Fruit fly (Drosophila melanogaster): Measurements from ENCODE around the gene CG43117.

The CG43117 gene

dm6 chr3R:26481231-26481630 lies 26.6 kb downstream of the CG43117 start:
- no peak for TF ChIP-seq CG7368 (GFP tag; optimal IDR thresholded peaks at IDR 0.05)
- no peak for TF ChIP-seq fkh (GFP tag; optimal IDR thresholded peaks at IDR 0.05)
- TF ChIP-seq OdsH (GFP tag; optimal IDR thresholded peaks at IDR 0.05) = peak; percentile 24
- no peak for TF ChIP-seq dac (GFP tag; optimal IDR thresholded peaks at IDR 0.05)
- TF ChIP-seq CG3032 (tag; optimal IDR thresholded peaks at IDR 0.05) = no peak
- TF ChIP-seq CG6276 (GFP tag; optimal IDR thresholded peaks at IDR 0.05) = peak; percentile 11
- no peak for TF ChIP-seq CG6808 (GFP tag; optimal IDR thresholded peaks at IDR 0.05)
- TF ChIP-seq esn (GFP tag; optimal IDR thresholded peaks at IDR 0.05) = no peak
- TF ChIP-seq salr (GFP tag; optimal IDR thresholded peaks at IDR 0.05) = peak in 1 of 2 experiments; percentile 38
- no peak for TF ChIP-seq fd85E (GFP tag; optimal IDR thresholded peaks at IDR 0.05)
- TF ChIP-seq CG11762 (GFP tag; optimal IDR thresholded peaks at IDR 0.05; ENCODE audit: insufficient read depth) = no peak
- TF ChIP-seq net (GFP tag; optimal IDR thresholded peaks at IDR 0.05) = no peak
- TF ChIP-seq eg (GFP tag; IDR thresholded peaks at IDR 0.05) = peak; percentile 41; the same call in 1 of the 3 replicates
- TF ChIP-seq dsx (GFP tag; optimal IDR thresholded peaks at IDR 0.05; ENCODE audit: poor library complexity, severe bottlenecking) = no peak
- TF ChIP-seq CG32006 (GFP tag; optimal IDR thresholded peaks at IDR 0.05) = peak; percentile 68
- TF ChIP-seq vri (GFP tag; optimal IDR thresholded peaks at IDR 0.05) = no peak
- TF ChIP-seq CG4318 (GFP tag; optimal IDR thresholded peaks at IDR 0.05) = peak; percentile 35
- no peak for TF ChIP-seq fd59A (GFP tag; optimal IDR thresholded peaks at IDR 0.05)
- TF ChIP-seq CG1621 (tag; optimal IDR thresholded peaks at IDR 0.05) = no peak
- peak; percentile 40 for TF ChIP-seq Hr4 (GFP tag; optimal IDR thresholded peaks at IDR 0.05)
- no peak for TF ChIP-seq Gug (GFP tag; IDR thresholded peaks at IDR 0.05)
- TF ChIP-seq spab (GFP tag; optimal IDR thresholded peaks at IDR 0.05) = no peak
- peak; percentile 5 for TF ChIP-seq CG10631 (GFP tag; optimal IDR thresholded peaks at IDR 0.05)
- TF ChIP-seq Lpt (GFP tag; optimal IDR thresholded peaks at IDR 0.05) = peak; percentile 17
- TF ChIP-seq Hr38 (GFP tag; optimal IDR thresholded peaks at IDR 0.05) = no peak
- no peak for TF ChIP-seq Met (GFP tag; optimal IDR thresholded peaks at IDR 0.05)
- peak; percentile 12 for TF ChIP-seq Sox14 (GFP tag; optimal IDR thresholded peaks at IDR 0.05)
- TF ChIP-seq Ets96B (tag; optimal IDR thresholded peaks at IDR 0.05) = no peak
- peak; percentile 38 for TF ChIP-seq CG3919 (GFP tag; optimal IDR thresholded peaks at IDR 0.05)
- no peak for TF ChIP-seq CG31627 (GFP tag; optimal IDR thresholded peaks at IDR 0.05)
- peak; percentile 62 for TF ChIP-seq Eip78C (GFP tag)
- no peak for TF ChIP-seq CG6163 (GFP tag; IDR thresholded peaks at IDR 0.05)
- TF ChIP-seq CG16779 (tag; optimal IDR thresholded peaks at IDR 0.05) = no peak
- TF ChIP-seq CG9139 (GFP tag; optimal IDR thresholded peaks at IDR 0.05) = no peak
- TF ChIP-seq CG15336 (GFP tag; IDR thresholded peaks at IDR 0.05) = peak; percentile 68; the same call in 1 of the 2 replicates
- no peak for TF ChIP-seq ss (GFP tag; optimal IDR thresholded peaks at IDR 0.05)

- TF ChIP-seq dac (GFP tag; optimal IDR thresholded peaks at IDR 0.05) = no peak
- peak; percentile 5 for TF ChIP-seq Sox14 (GFP tag; optimal IDR thresholded peaks at IDR 0.05)
- peak; percentile 37 for TF ChIP-seq Hr4 (GFP tag; optimal IDR thresholded peaks at IDR 0.05)
- peak; percentile 46 for TF ChIP-seq topi (GFP tag; optimal IDR thresholded peaks at IDR 0.05)
- no peak for TF ChIP-seq CG11294 (GFP tag; IDR thresholded peaks at IDR 0.05)
- no peak for TF ChIP-seq Ets21C (GFP tag; optimal IDR thresholded peaks at IDR 0.05)
- no peak for TF ChIP-seq Eip93F (GFP tag; optimal IDR thresholded peaks at IDR 0.05)
- TF ChIP-seq Smox (GFP tag; optimal IDR thresholded peaks at IDR 0.05) = peak; percentile 48
- TF ChIP-seq pdm3 (GFP tag; optimal IDR thresholded peaks at IDR 0.05) = peak; percentile 36
- no peak for TF ChIP-seq CG6808 (GFP tag; optimal IDR thresholded peaks at IDR 0.05)
- peak in 1 of 2 experiments; percentile 16 for TF ChIP-seq salr (GFP tag; optimal IDR thresholded peaks at IDR 0.05)
- TF ChIP-seq CG34406 (GFP tag; optimal IDR thresholded peaks at IDR 0.05) = peak; percentile 34
- peak; percentile 27 for TF ChIP-seq Lpt (GFP tag; optimal IDR thresholded peaks at IDR 0.05)
- TF ChIP-seq Sox102F (GFP tag; optimal IDR thresholded peaks at IDR 0.05) = peak; percentile 39
- TF ChIP-seq CG15336 (GFP tag; IDR thresholded peaks at IDR 0.05) = peak; percentile 48
- TF ChIP-seq spab (GFP tag; optimal IDR thresholded peaks at IDR 0.05) = no peak
- no peak for TF ChIP-seq CG8632 (GFP tag; optimal IDR thresholded peaks at IDR 0.05)
- peak; percentile 73 for TF ChIP-seq svp (GFP tag)
- TF ChIP-seq CG6854 (GFP tag; optimal IDR thresholded peaks at IDR 0.05) = no peak
- TF ChIP-seq CG11902 (GFP tag; optimal IDR thresholded peaks at IDR 0.05) = peak; percentile 7
- TF ChIP-seq CG11762 (GFP tag; optimal IDR thresholded peaks at IDR 0.05; ENCODE audit: insufficient read depth) = peak; percentile 14
- TF ChIP-seq Ets96B (tag; optimal IDR thresholded peaks at IDR 0.05) = peak; percentile 49
- peak; percentile 15 for TF ChIP-seq net (GFP tag; optimal IDR thresholded peaks at IDR 0.05)
- TF ChIP-seq CG8119 (GFP tag; IDR thresholded peaks at IDR 0.05) = peak; percentile 60; the same call in 2 of the 3 replicates
- TF ChIP-seq CG16779 (tag; optimal IDR thresholded peaks at IDR 0.05) = no peak
- TF ChIP-seq CG6276 (GFP tag; optimal IDR thresholded peaks at IDR 0.05) = peak; percentile 37
- TF ChIP-seq CG10631 (GFP tag; optimal IDR thresholded peaks at IDR 0.05) = peak; percentile 33
- TF ChIP-seq dsx (GFP tag; optimal IDR thresholded peaks at IDR 0.05; ENCODE audit: poor library complexity, severe bottlenecking) = peak; percentile 77
- peak; percentile 58 for TF ChIP-seq Met (GFP tag; optimal IDR thresholded peaks at IDR 0.05)
- TF ChIP-seq CG7368 (GFP tag; optimal IDR thresholded peaks at IDR 0.05) = no peak
These were observed 29.1 kb downstream of the CG43117 start for dm6 chr3R:26483657-26484056.
